Worm (Caenorhabditis elegans) whole organism, L4 larva: ENCODE data around the gene C31E10.5.

Experiments
- F10B5.3 ChIP-seq: sonication (generic microtip); optimal IDR thresholded peaks from 2 replicates; lab custom pipeline; 2016; ENCODE audit warnings: mild to moderate bottlenecking, missing genetic modification characterization, missing compliant biosample characterization
- aly-2 ChIP-seq: sonication (generic microtip); optimal IDR thresholded peaks from 2 replicates; lab custom pipeline; 2018; ENCODE audit warnings: missing biosample characterization, missing genetic modification characterization
- ceh-32 ChIP-seq: sonication (generic microtip); optimal IDR thresholded peaks from 2 replicates; lab custom pipeline; 2016; ENCODE audit warnings: mild to moderate bottlenecking, missing genetic modification characterization, missing compliant biosample characterization; ENCODE audit not compliant: poor library complexity
- daf-12 ChIP-seq: fragments of 150-350 bp; optimal IDR thresholded peaks from 2 replicates; lab custom pipeline; 2014; ENCODE audit warnings: missing biosample characterization, missing genetic modification reagents, missing genetic modification characterization
- dpl-1 ChIP-seq: fragments of 150-350 bp; optimal IDR thresholded peaks from 2 replicates; lab custom pipeline; 2014; ENCODE audit warnings: missing biosample characterization, missing genetic modification reagents, missing genetic modification characterization
- egl-43 ChIP-seq: fragments of 200-800 bp; sonication (Bioruptor generic); IDR thresholded peaks from 2 replicates; pipeline ENCODE4 v1.3.6; 2022; ENCODE audit warnings: missing genetic modification reagents, missing genetic modification characterization, missing compliant biosample characterization
- gei-8 ChIP-seq: fragments of 200-800 bp; sonication (Bioruptor generic); optimal IDR thresholded peaks from 2 replicates; lab custom pipeline; 2018; ENCODE audit warnings: mild to moderate bottlenecking, missing genetic modification characterization, missing compliant biosample characterization
- hif-1 ChIP-seq, 2 experiments: sonication (generic microtip); optimal IDR thresholded peaks; 2 replicates each; lab custom pipeline; 2016 to 2017; ENCODE audit warnings: missing compliant biosample characterization in 2 of 2, missing genetic modification characterization in 2 of 2, missing genetic modification reagents in 2 of 2, missing genotype in 2 of 2, mild to moderate bottlenecking in 1 of 2
- hlh-11 ChIP-seq: fragments of 200-800 bp; sonication (Bioruptor generic); optimal IDR thresholded peaks from 2 replicates; lab custom pipeline; 2018; ENCODE audit warnings: mild to moderate bottlenecking, missing genetic modification characterization, missing compliant biosample characterization
- hlh-30 ChIP-seq: sonication (generic microtip); optimal IDR thresholded peaks from 2 replicates; lab custom pipeline; 2017; ENCODE audit warnings: antibody characterized with exemption, mild to moderate bottlenecking, missing genetic modification characterization, missing compliant biosample characterization; ENCODE audit not compliant: insufficient read depth
- hmg-1.1 ChIP-seq: fragments of 200-800 bp; sonication (Bioruptor generic); IDR thresholded peaks from 2 replicates; pipeline ENCODE4 v1.3.6; 2022; ENCODE audit warnings: missing genetic modification reagents, missing genetic modification characterization, missing compliant biosample characterization
- jun-1 ChIP-seq: fragments of 150-350 bp; optimal IDR thresholded peaks from 2 replicates; lab custom pipeline; 2014; ENCODE audit warnings: missing biosample characterization, missing genetic modification reagents, missing genetic modification characterization
- lim-7 ChIP-seq: fragments of 200-800 bp; sonication (Bioruptor generic); IDR thresholded peaks from 2 replicates; pipeline ENCODE4 v1.3.6; 2022; ENCODE audit warnings: missing genetic modification characterization, missing compliant biosample characterization
- lin-38 ChIP-seq: fragments of 200-800 bp; sonication (Bioruptor generic); IDR thresholded peaks from 2 replicates; pipeline ENCODE4 v1.3.6; 2022; ENCODE audit warnings: missing genetic modification reagents, missing genetic modification characterization, missing compliant biosample characterization
- mdt-29 ChIP-seq: fragments of 200-800 bp; sonication (Bioruptor generic); IDR thresholded peaks from 2 replicates; pipeline ENCODE4 v1.3.6; 2022; ENCODE audit warnings: missing genetic modification reagents, missing genetic modification characterization, missing compliant biosample characterization
- mes-2 ChIP-seq: sonication (generic microtip); optimal IDR thresholded peaks from 2 replicates; lab custom pipeline; 2016; ENCODE audit warnings: missing genotype, mild to moderate bottlenecking, missing genetic modification characterization, missing compliant biosample characterization; ENCODE audit not compliant: poor library complexity, severe bottlenecking
- mxl-2 ChIP-seq: fragments of 200-800 bp; sonication (Bioruptor generic); conservative IDR thresholded peaks from 2 replicates; pipeline ENCODE4 v1.3.6; 2022; ENCODE audit warnings: missing genetic modification reagents, missing genetic modification characterization, missing compliant biosample characterization
- nhr-237 ChIP-seq: sonication (generic microtip); optimal IDR thresholded peaks from 2 replicates; lab custom pipeline; 2017; ENCODE audit warnings: missing biosample characterization, missing genetic modification characterization
- nhr-28 ChIP-seq: fragments of 150-350 bp; optimal IDR thresholded peaks from 2 replicates; lab custom pipeline; 2014; ENCODE audit warnings: missing biosample characterization, missing genetic modification characterization
- nhr-6 ChIP-seq: fragments of 150-350 bp; optimal IDR thresholded peaks from 2 replicates; lab custom pipeline; 2014; ENCODE audit warnings: missing biosample characterization, missing genetic modification characterization
- nhr-76 ChIP-seq: fragments of 150-350 bp; optimal IDR thresholded peaks from 2 replicates; lab custom pipeline; 2014; ENCODE audit warnings: missing biosample characterization, missing genetic modification characterization
- pha-4 ChIP-seq, 2 experiments: fragments of 150-350 bp in 1 of 2; fragments of 200-800 bp in 1 of 2; sonication (Bioruptor generic) in 1 of 2; IDR thresholded peaks in 1 of 2; optimal IDR thresholded peaks in 1 of 2; 2 replicates each; pipeline versions ENCODE4 v1.3.6 to Lab custom; 2014 to 2022; ENCODE audit warnings: missing genetic modification characterization in 2 of 2, missing genetic modification reagents in 2 of 2, missing biosample characterization in 1 of 2, missing compliant biosample characterization in 1 of 2
- php-3 ChIP-seq: fragments of 200-800 bp; sonication (Bioruptor generic); IDR thresholded peaks from 2 replicates; pipeline ENCODE4 v1.3.6; 2022; ENCODE audit warnings: missing genetic modification reagents, missing genetic modification characterization, missing compliant biosample characterization
- saeg-2 ChIP-seq: fragments of 200-800 bp; sonication (Bioruptor generic); IDR thresholded peaks from 2 replicates; pipeline ENCODE4 v1.3.6; 2022; ENCODE audit warnings: missing genetic modification reagents, missing genetic modification characterization, missing compliant biosample characterization
- sdz-12 ChIP-seq: fragments of 200-800 bp; sonication (Bioruptor generic); optimal IDR thresholded peaks from 2 replicates; lab custom pipeline; 2018; ENCODE audit warnings: mild to moderate bottlenecking, missing genetic modification characterization, missing compliant biosample characterization
- skn-1 ChIP-seq: fragments of 150-350 bp; optimal IDR thresholded peaks from 2 replicates; lab custom pipeline; 2014; ENCODE audit warnings: missing biosample characterization, missing genetic modification characterization
- snpc-4 ChIP-seq: fragments of 150-350 bp; optimal IDR thresholded peaks from 2 replicates; lab custom pipeline; 2014; ENCODE audit warnings: missing biosample characterization, missing genetic modification characterization
- spr-3 ChIP-seq: fragments of 200-800 bp; sonication (Bioruptor generic); optimal IDR thresholded peaks from 2 replicates; lab custom pipeline; 2018; ENCODE audit warnings: mild to moderate bottlenecking, missing genetic modification characterization, missing compliant biosample characterization
- unc-39 ChIP-seq: sonication (generic microtip); optimal IDR thresholded peaks from 2 replicates; lab custom pipeline; 2017; ENCODE audit warnings: missing biosample characterization, missing genetic modification characterization
- unc-62 ChIP-seq, 3 experiments: fragments of 150-350 bp in 1 of 3; sonication (generic microtip); optimal IDR thresholded peaks in 2 of 3; peaks in 1 of 3; 1 replicate in 1 of 3; 2 replicates in 2 of 3; lab custom pipeline; 2014 to 2017; ENCODE audit warnings: missing biosample characterization in 3 of 3, missing genetic modification characterization in 3 of 3, missing genetic modification reagents in 3 of 3, missing genotype in 1 of 3
- vab-7 ChIP-seq: fragments of 200-800 bp; sonication (Bioruptor generic); IDR thresholded peaks from 2 replicates; pipeline ENCODE4 v1.3.6; 2022; ENCODE audit warnings: missing genetic modification reagents, missing genetic modification characterization, missing compliant biosample characterization
- zfp-3 ChIP-seq: fragments of 200-800 bp; sonication (Bioruptor generic); conservative IDR thresholded peaks from 2 replicates; pipeline ENCODE4 v1.3.6; 2022; ENCODE audit warnings: missing genetic modification reagents, missing genetic modification characterization, missing compliant biosample characterization
- zip-11 ChIP-seq: fragments of 200-800 bp; sonication (Bioruptor generic); IDR thresholded peaks from 2 replicates; pipeline ENCODE4 v1.3.6; 2022; ENCODE audit warnings: missing genetic modification characterization, missing compliant biosample characterization

Gene C31E10.5

DNA sequence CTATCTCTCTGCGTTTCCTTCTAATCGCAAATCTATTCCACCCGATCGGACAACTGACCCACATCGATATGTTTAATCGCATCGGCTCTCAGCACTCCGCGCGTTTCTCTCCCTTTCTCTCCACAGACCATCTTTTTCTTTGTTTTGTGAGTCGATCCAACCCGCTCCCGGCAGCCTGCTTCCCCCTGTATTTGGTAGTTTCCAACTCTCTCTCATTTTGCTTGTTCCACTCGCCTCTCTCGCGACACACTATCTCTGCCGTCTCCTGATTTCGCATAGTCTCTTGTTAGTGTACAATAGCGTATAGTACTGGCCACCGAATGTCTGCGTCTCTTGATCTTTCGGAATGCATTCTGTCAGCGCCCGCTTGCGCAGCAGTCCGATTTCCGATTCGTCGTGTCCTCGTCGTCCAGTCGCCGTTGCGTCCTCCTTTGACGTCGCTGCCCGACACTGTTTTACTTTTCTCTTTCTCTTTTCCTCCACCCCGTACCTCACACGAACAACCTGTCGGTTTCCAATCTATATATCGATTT is 44.9 kb downstream of the C31E10.5 start (continued):
- TF ChIP-seq lin-38 (GFP tag; lab: Robert Waterston, UW) = 0 out of 2 replicates have a peak, but pooled peaks have one; percentile 21
- no peak for TF ChIP-seq unc-39 (tag; lab: Kevin White, UChicago)
- peak; percentile 50 for TF ChIP-seq hlh-30 (tag; lab: Kevin White, UChicago)
- no peak for TF ChIP-seq dpl-1 (GFP tag; lab: Kevin White, UChicago)
- TF ChIP-seq php-3 (GFP tag; lab: Robert Waterston, UW) = peak; percentile 49; the same call in 1 of the 2 replicates
- no peak for TF ChIP-seq daf-12 (tag; lab: Kevin White, UChicago)
- peak; percentile 47; the same call in 1 of the 2 replicates for TF ChIP-seq egl-43 (GFP tag; lab: Robert Waterston, UW)
- TF ChIP-seq F10B5.3 (tag; lab: Kevin White, UChicago) = no peak
- no peak for TF ChIP-seq saeg-2 (GFP tag; lab: Robert Waterston, UW)
- no peak for TF ChIP-seq nhr-76 (tag; lab: Kevin White, UChicago)
- no peak for TF ChIP-seq mxl-2 (GFP tag; lab: Robert Waterston, UW)
- TF ChIP-seq spr-3 (GFP tag; lab: Kevin White, UChicago) = no peak
- no peak for TF ChIP-seq vab-7
- no peak for TF ChIP-seq skn-1 (tag; lab: Kevin White, UChicago)
- TF ChIP-seq zfp-3 (GFP tag; lab: Robert Waterston, UW) = no peak
- TF ChIP-seq lim-7 (GFP tag; lab: Robert Waterston, UW) = no peak
- no peak for TF ChIP-seq hif-1 (tag; optimal IDR thresholded peaks at IDR 0.05; lab: Kevin White, UChicago)
- TF ChIP-seq, all 104 proteins: peak for 27

DNA sequence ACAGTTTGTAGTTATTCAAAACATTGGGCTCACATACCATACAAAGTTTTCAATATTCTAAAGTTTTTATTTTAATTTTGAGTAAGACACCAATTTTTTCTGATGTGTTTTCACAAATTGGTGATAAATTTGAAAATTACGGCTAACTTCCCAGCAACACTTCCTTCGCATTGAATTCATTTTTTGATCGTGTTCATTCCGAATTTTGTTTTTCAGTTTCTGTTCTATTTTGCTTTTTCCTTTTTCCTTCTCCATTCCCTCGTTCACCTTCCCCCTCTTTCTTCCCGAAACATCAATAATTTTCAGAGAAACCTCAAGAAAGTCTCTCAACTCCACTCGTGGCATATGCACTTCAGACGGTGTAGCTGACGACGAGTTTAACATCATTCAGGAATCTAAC is 46.8 kb downstream of the C31E10.5 start, which contains the start of gene alg-1:
TSS of gene alg-1 (plus strand) at position 301 of the 400 bp plus-strand sequence.
- TF ChIP-seq nhr-237 (tag; lab: Kevin White, UChicago) (no peak), gei-8 (GFP tag; lab: Kevin White, UChicago) (no peak), nhr-28 (tag; lab: Kevin White, UChicago) (no peak), snpc-4 (tag; lab: Kevin White, UChicago) (no peak), php-3 (GFP tag; lab: Robert Waterston, UW) (no peak), nhr-6 (no peak), hlh-30 (tag; lab: Kevin White, UChicago) (no peak), jun-1 (tag; lab: Kevin White, UChicago) (no peak)

DNA sequence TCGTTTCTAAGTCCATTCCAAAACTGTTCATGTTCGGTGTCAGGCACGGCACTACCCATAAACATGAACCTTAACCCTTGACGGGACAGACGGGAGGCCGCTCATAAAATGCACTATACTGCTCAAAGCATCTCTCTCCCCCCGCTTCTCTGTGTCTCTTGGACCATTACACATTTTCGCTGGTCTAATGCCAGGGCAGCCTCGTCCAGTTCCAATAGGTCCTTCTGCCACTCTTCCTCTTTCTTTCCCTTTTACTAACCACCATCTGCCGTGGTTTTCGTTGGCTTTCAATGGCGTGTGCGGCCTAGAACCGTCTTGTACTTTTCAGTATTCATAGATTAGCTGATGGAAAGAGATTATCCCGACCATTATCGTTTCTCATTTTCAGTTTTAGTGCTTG is 47.5 kb downstream of the C31E10.5 start:
- TF ChIP-seq zip-11 (GFP tag; lab: Robert Waterston, UW) = no peak
- peak; percentile 14 for TF ChIP-seq mes-2 (tag; lab: Kevin White, UChicago)
- TF ChIP-seq aly-2 = no peak
- TF ChIP-seq ceh-32 (tag; lab: Kevin White, UChicago) = no peak
- peak; percentile 47; the same call in 1 of the 2 replicates for TF ChIP-seq hmg-1.1 (GFP tag; lab: Robert Waterston, UW)
- no peak for TF ChIP-seq sdz-12 (GFP tag; lab: Kevin White, UChicago)
- no peak for TF ChIP-seq mdt-29 (GFP tag; lab: Robert Waterston, UW)
- 0 out of 2 replicates have a peak, but pooled peaks have one; percentile 34 for TF ChIP-seq php-3 (GFP tag; lab: Robert Waterston, UW)
- no peak for TF ChIP-seq hlh-11
- no peak for TF ChIP-seq nhr-237 (tag; lab: Kevin White, UChicago)
- TF ChIP-seq egl-43 (GFP tag; lab: Robert Waterston, UW) = peak; percentile 65
- no peak for TF ChIP-seq pha-4 (GFP tag; IDR thresholded peaks at IDR 0.05; lab: Robert Waterston, UW)
- no peak for TF ChIP-seq pha-4 (tag; optimal IDR thresholded peaks at IDR 0.05; lab: Kevin White, UChicago)
- TF ChIP-seq daf-12 (tag; lab: Kevin White, UChicago) = no peak
- TF ChIP-seq nhr-6 = no peak
- TF ChIP-seq unc-62 (GFP tag; optimal IDR thresholded peaks at IDR 0.05 in 1 of 2; lab: Kevin White, UChicago) = peak in 1 of 2 experiments; percentile 72
- TF ChIP-seq unc-62 (tag; optimal IDR thresholded peaks at IDR 0.05; lab: Kevin White, UChicago) = no peak
